Fruit fly (Drosophila melanogaster) Kc167 (cell line): ENCODE results near the gene mtg.

Experiments
- Myc ChIP-seq: fragments of >200 bp; optimal IDR thresholded peaks from 2 replicates; lab custom pipeline; 2017; ENCODE audit warnings: missing external identifiers
- Sin3A ChIP-seq: fragments of >200 bp; optimal IDR thresholded peaks from 2 replicates; lab custom pipeline; 2018; ENCODE audit warnings: missing external identifiers
- h ChIP-seq: fragments of >200 bp; optimal IDR thresholded peaks from 3 replicates; lab custom pipeline; 2018; ENCODE audit warnings: missing external identifiers
- insv ChIP-seq: fragments of >200 bp; optimal IDR thresholded peaks from 3 replicates; lab custom pipeline; 2018; ENCODE audit warnings: missing external identifiers
- psq ChIP-seq: fragments of >200 bp; optimal IDR thresholded peaks from 2 replicates; lab custom pipeline; 2017; ENCODE audit warnings: missing external identifiers
- ttk ChIP-seq: sonication (Bioruptor generic); optimal IDR thresholded peaks from 2 replicates; lab custom pipeline; 2017; ENCODE audit warnings: missing external identifiers

Gene mtg

dm6 chr3R:8285727-8286344 is 35.5 kb downstream of the mtg start:
- TF ChIP-seq Sin3A (lab: Kevin White, UChicago), result no peak
- TF ChIP-seq h, result no peak
- TF ChIP-seq psq, result no peak
- TF ChIP-seq ttk, result no peak
- TF ChIP-seq Myc, result no peak
- TF ChIP-seq insv, result no peak

dm6 chr3R:8287697-8288096 is 37.4 kb downstream of the mtg start, which contains the start of gene Nazo:
TSS of gene Nazo (plus strand) at chr3R:8287876.
- TF ChIP-seq Myc (no peak), ttk (no peak), h (no peak), Sin3A (lab: Kevin White, UChicago) (no peak), psq (no peak), insv (no peak)

dm6 chr3R:8288790-8289189 is 38.5 kb downstream of the mtg start:
- TF ChIP-seq Myc (no peak), Sin3A (lab: Kevin White, UChicago) (no peak), h (no peak), ttk (no peak), psq (no peak), insv (no peak)

dm6 chr3R:8290478-8290877 is 40.2 kb downstream of the mtg start, which contains the start of gene CG11672:
TSS of gene CG11672 (minus strand) at chr3R:8290578.
- TF ChIP-seq h (no peak), ttk (no peak), psq (no peak), Sin3A (lab: Kevin White, UChicago) (no peak), insv (no peak), Myc (no peak)

dm6 chr3R:8290940-8291339 is 40.6 kb downstream of the mtg start, which contains the start of gene CG31464:
TSS of gene CG31464 (plus strand) at chr3R:8291240.
- TF ChIP-seq insv (no peak), Myc (no peak), h (no peak), Sin3A (lab: Kevin White, UChicago) (no peak), psq (no peak), ttk (no peak)

dm6 chr3R:8292034-8292433 is 41.7 kb downstream of the mtg start, which contains the start of gene CG31463:
TSS of gene CG31463 (plus strand) at chr3R:8292335.
- no peak for TF ChIP-seq insv
- no peak for TF ChIP-seq Myc
- TF ChIP-seq Sin3A (lab: Kevin White, UChicago), result no peak
- no peak for TF ChIP-seq psq
- no peak for TF ChIP-seq h
- TF ChIP-seq ttk, result no peak

- TF ChIP-seq Sin3A (lab: Kevin White, UChicago), result no peak
- no peak for TF ChIP-seq Myc
- TF ChIP-seq h, result no peak
- TF ChIP-seq insv, result no peak
- no peak for TF ChIP-seq ttk
- no peak for TF ChIP-seq psq
Measured at dm6 chr3R:8300928-8301752, 50.8 kb downstream of the mtg start, which contains the start of the genes CG9626 and mRpL1. TSS of gene CG9626 (minus strand) at chr3R:8300978. TSS of gene mRpL1 (plus strand) at chr3R:8301440.

dm6 chr3R:8303848-8304247 is 53.6 kb downstream of the mtg start, which contains the start of gene nac:
TSS of gene nac (minus strand) at chr3R:8304023.
- TF ChIP-seq Myc (no peak), psq (no peak), insv (no peak), h (no peak), Sin3A (lab: Kevin White, UChicago) (no peak), ttk (no peak)

dm6 chr3R:8305110-8305509 is 54.8 kb downstream of the mtg start, which contains the start of gene Sgt1:
TSS of gene Sgt1 (minus strand) at chr3R:8305274.
- TF ChIP-seq psq (no peak), Myc (no peak), insv (no peak), ttk (no peak), Sin3A (lab: Kevin White, UChicago) (no peak), h (no peak)

- no peak for TF ChIP-seq Myc
- TF ChIP-seq psq, result no peak
- no peak for TF ChIP-seq h
- no peak for TF ChIP-seq insv
- no peak for TF ChIP-seq Sin3A (lab: Kevin White, UChicago)
- TF ChIP-seq ttk, result no peak
Measured at dm6 chr3R:8306188-8306926, 56.1 kb downstream of the mtg start.

dm6 chr3R:8306927-8307261 is 56.6 kb downstream of the mtg start:
- no peak for TF ChIP-seq Myc
- no peak for TF ChIP-seq h
- TF ChIP-seq Sin3A (lab: Kevin White, UChicago), result no peak
- no peak for TF ChIP-seq ttk
- TF ChIP-seq insv, result no peak
- no peak for TF ChIP-seq psq

- TF ChIP-seq ttk, result no peak
Measured at dm6 chr3R:8307283-8307682, 57.0 kb downstream of the mtg start.

- TF ChIP-seq insv (no peak), ttk (no peak)
Measured at dm6 chr3R:8308515-8308959, 58.2 kb downstream of the mtg start, which contains the start of gene tex. TSS of gene tex (minus strand) at chr3R:8308645.
